Fruit fly (Drosophila melanogaster): ENCODE measurements around the gene CG2975.

CG2975 gene

dm6 chr2L:2861885-2862620, 22.1 kb downstream of the CG2975 start (continued):
- TF ChIP-seq unpg (GFP tag; optimal IDR thresholded peaks at IDR 0.05): peak; percentile 10
- no peak for TF ChIP-seq ewg (GFP tag; optimal IDR thresholded peaks at IDR 0.05)
- no peak for TF ChIP-seq dpn (GFP tag; optimal IDR thresholded peaks at IDR 0.05)
- TF ChIP-seq dimm (GFP tag; IDR thresholded peaks at IDR 0.05): no peak
- no peak for TF ChIP-seq toy (GFP tag; IDR thresholded peaks at IDR 0.05)
- TF ChIP-seq CG7987 (GFP tag; optimal IDR thresholded peaks at IDR 0.05): no peak
- no peak for TF ChIP-seq CG3847 (GFP tag; IDR thresholded peaks at IDR 0.05)
- no peak for TF ChIP-seq HmgZ (tag; optimal IDR thresholded peaks at IDR 0.05)
- TF ChIP-seq aop (GFP tag; IDR thresholded peaks at IDR 0.05): no peak
- TF ChIP-seq CG9609 (GFP tag; optimal IDR thresholded peaks at IDR 0.05): no peak
- TF ChIP-seq CG8478 (optimal IDR thresholded peaks at IDR 0.05): no peak
- TF ChIP-seq CG4730 (GFP tag; IDR thresholded peaks at IDR 0.05): no peak
- TF ChIP-seq stwl (tag; optimal IDR thresholded peaks at IDR 0.05): no peak
- no peak for TF ChIP-seq ind (GFP tag; optimal IDR thresholded peaks at IDR 0.05)
- TF ChIP-seq CG15601 (tag; optimal IDR thresholded peaks at IDR 0.05): no peak
- no peak for TF ChIP-seq mam (GFP tag; optimal IDR thresholded peaks at IDR 0.05)
- TF ChIP-seq Six4 (GFP tag; optimal IDR thresholded peaks at IDR 0.05): no peak
- no peak for TF ChIP-seq exex (tag; optimal IDR thresholded peaks at IDR 0.05)
- peak; percentile 33 for TF ChIP-seq lab (GFP tag; optimal IDR thresholded peaks at IDR 0.05)
- no peak for TF ChIP-seq CG11723 (GFP tag; optimal IDR thresholded peaks at IDR 0.05)
- no peak for TF ChIP-seq zfh2 (GFP tag; optimal IDR thresholded peaks at IDR 0.05)
- TF ChIP-seq Oaz (GFP tag; IDR thresholded peaks at IDR 0.05): no peak
- TF ChIP-seq CG2202 (tag; optimal IDR thresholded peaks at IDR 0.05): no peak
- TF ChIP-seq CG34224 (GFP tag; IDR thresholded peaks at IDR 0.05; ENCODE audit: partially characterized antibody): peak; percentile 58; the same call in 2 of the 3 replicates
- TF ChIP-seq CG9215 (GFP tag; IDR thresholded peaks at IDR 0.05): no peak
- TF ChIP-seq Dad (GFP tag; optimal IDR thresholded peaks at IDR 0.05): no peak
- no peak for TF ChIP-seq CG10654 (GFP tag; optimal IDR thresholded peaks at IDR 0.05)
- no peak for TF ChIP-seq ase (GFP tag; IDR thresholded peaks at IDR 0.05)
- TF ChIP-seq CG11696 (GFP tag; IDR thresholded peaks at IDR 0.05): no peak
- no peak for TF ChIP-seq CG9876 (GFP tag; optimal IDR thresholded peaks at IDR 0.05)
- no peak for TF ChIP-seq cg (GFP tag; optimal IDR thresholded peaks at IDR 0.05)
- TF ChIP-seq Hsf (GFP tag; optimal IDR thresholded peaks at IDR 0.05): no peak
- no peak for TF ChIP-seq sima (GFP tag; optimal IDR thresholded peaks at IDR 0.05)
- no peak for TF ChIP-seq CG4707 (GFP tag; optimal IDR thresholded peaks at IDR 0.05)
- no peak for TF ChIP-seq CG10267 (tag; optimal IDR thresholded peaks at IDR 0.05)
- TF ChIP-seq CG17912 (GFP tag; optimal IDR thresholded peaks at IDR 0.05): no peak
- TF ChIP-seq tin (GFP tag; optimal IDR thresholded peaks at IDR 0.05): no peak
- TF ChIP-seq CG18476 (GFP tag; optimal IDR thresholded peaks at IDR 0.05): peak; percentile 88
- peak; percentile 7 for TF ChIP-seq MTF-1 (GFP tag; optimal IDR thresholded peaks at IDR 0.05; ENCODE audit: borderline replicate concordance)
- TF ChIP-seq HLH54F (GFP tag; optimal IDR thresholded peaks at IDR 0.05): no peak
- no peak for TF ChIP-seq h (optimal IDR thresholded peaks at IDR 0.05)
- peak; percentile 73 for TF ChIP-seq abd-A (tag; optimal IDR thresholded peaks at IDR 0.05)
- TF ChIP-seq CG7357 (GFP tag; IDR thresholded peaks at IDR 0.05): no peak
- TF ChIP-seq trh (GFP tag; optimal IDR thresholded peaks at IDR 0.05): no peak
- no peak for TF ChIP-seq CG5245 (GFP tag; optimal IDR thresholded peaks at IDR 0.05)
- TF ChIP-seq CG12155 (GFP tag; optimal IDR thresholded peaks at IDR 0.05): no peak
- TF ChIP-seq Chrac-16 (GFP tag; optimal IDR thresholded peaks at IDR 0.05): no peak
- TF ChIP-seq pzg (GFP tag; optimal IDR thresholded peaks at IDR 0.05): no peak
- peak; percentile 51; the same call in 1 of the 2 replicates for TF ChIP-seq Atf6 (GFP tag; IDR thresholded peaks at IDR 0.05)
- TF ChIP-seq CG12071 (GFP tag; optimal IDR thresholded peaks at IDR 0.05): peak; percentile 25
- TF ChIP-seq Gug (GFP tag; IDR thresholded peaks at IDR 0.05): no peak

All from whole organism, embryonic.